Worm (Caenorhabditis elegans): ENCODE measurements around the gene ptr-18.
A peak's percentile ranks its signal among the peaks of the same experiment; 100 is the strongest.

ptr-18 gene

ce11 chrII:12994009-12994788, 28.9 kb downstream of the ptr-18 start (continued):
- TF ChIP-seq xnd-1 (tag; optimal IDR thresholded peaks at IDR 0.05) (no peak), gei-17 (GFP tag; optimal IDR thresholded peaks at IDR 0.05) (peak; percentile 47), Y53F4B.3 (GFP tag; IDR thresholded peaks at IDR 0.05) (no peak), ztf-22 (GFP tag; optimal IDR thresholded peaks at IDR 0.05) (peak; percentile 28), egl-18 (GFP tag; IDR thresholded peaks at IDR 0.05) (no peak), sdz-38 (tag; optimal IDR thresholded peaks at IDR 0.05) (no peak), mcd-1 (GFP tag; IDR thresholded peaks at IDR 0.05) (peak; percentile 40; the same call in 1 of the 2 replicates), F22D6.2 (tag; optimal IDR thresholded peaks at IDR 0.05) (peak; percentile 55), F10E7.11 (tag; optimal IDR thresholded peaks at IDR 0.05) (no peak), madf-6 (GFP tag; IDR thresholded peaks at IDR 0.05) (peak; percentile 24; the same call in 1 of the 2 replicates), ZK185.1 (tag; optimal IDR thresholded peaks at IDR 0.05; ENCODE audit: poor library complexity, severe bottlenecking) (peak; percentile 48), K12H6.12 (tag; optimal IDR thresholded peaks at IDR 0.05) (no peak), madf-3 (GFP tag; IDR thresholded peaks at IDR 0.05) (0 out of 2 replicates have a peak, but pooled peaks have one; percentile 62), dpff-1 (tag; optimal IDR thresholded peaks at IDR 0.05) (no peak), athp-1 (tag; optimal IDR thresholded peaks at IDR 0.05) (peak; percentile 43), mel-28 (tag; optimal IDR thresholded peaks at IDR 0.05; ENCODE audit: borderline replicate concordance) (no peak), attf-3 (GFP tag; conservative IDR thresholded peaks at IDR 0.05) (no peak), Y56A3A.18 (GFP tag; IDR thresholded peaks at IDR 0.05) (peak; percentile 92), ama-1 (optimal IDR thresholded peaks at IDR 0.05) (peak; percentile 50), ama-1 (GFP tag; optimal IDR thresholded peaks at IDR 0.05) (no peak)

- TF ChIP-seq lsy-27 (tag; optimal IDR thresholded peaks at IDR 0.05; ENCODE audit: borderline replicate concordance, insufficient read depth) (no peak), nfyb-1 (GFP tag; IDR thresholded peaks at IDR 0.05) (peak; percentile 37; the same call in 1 of the 2 replicates), zfh-2 (GFP tag; conservative IDR thresholded peaks at IDR 0.05) (0 out of 2 replicates have a peak, but pooled peaks have one; percentile 8), ama-1 (optimal IDR thresholded peaks at IDR 0.05) (no peak), ama-1 (GFP tag; optimal IDR thresholded peaks at IDR 0.05) (no peak), repo-1 (tag; optimal IDR thresholded peaks at IDR 0.05) (peak; percentile 31), tbx-9 (tag; optimal IDR thresholded peaks at IDR 0.05; ENCODE audit: borderline replicate concordance) (no peak), F23B12.7 (tag; optimal IDR thresholded peaks at IDR 0.05; ENCODE audit: insufficient read depth) (no peak), F55B11.4 (tag; optimal IDR thresholded peaks at IDR 0.05; ENCODE audit: borderline replicate concordance, insufficient read depth) (no peak), madf-10 (tag; optimal IDR thresholded peaks at IDR 0.05) (no peak), Y95B8A.8 (GFP tag; IDR thresholded peaks at IDR 0.05) (no peak), ceh-27 (GFP tag; optimal IDR thresholded peaks at IDR 0.05) (no peak), hsf-1 (GFP tag; IDR thresholded peaks at IDR 0.05) (no peak), ZK185.1 (tag; optimal IDR thresholded peaks at IDR 0.05; ENCODE audit: poor library complexity, severe bottlenecking) (no peak), madf-6 (GFP tag; IDR thresholded peaks at IDR 0.05) (no peak), Y53G8AR.9 (GFP tag; conservative IDR thresholded peaks at IDR 0.05) (0 out of 2 replicates have a peak, but pooled peaks have one; percentile 13), hlh-12 (tag; optimal IDR thresholded peaks at IDR 0.05) (no peak), B0336.3 (GFP tag; IDR thresholded peaks at IDR 0.05) (no peak), pbrm-1 (GFP tag; IDR thresholded peaks at IDR 0.05) (no peak), attf-5 (GFP tag; optimal IDR thresholded peaks at IDR 0.05) (no peak), madf-8 (GFP tag; conservative IDR thresholded peaks at IDR 0.05) (no peak)
Measured at ce11 chrII:12995322-12995721, 30.0 kb downstream of the ptr-18 start.
